Fruit fly (Drosophila melanogaster) whole organism, embryonic: ENCODE results near the gene COX7AL2.
A peak's percentile ranks its signal among the peaks of the same experiment; 100 is the strongest.

Experiments used
- Awh ChIP-seq: fragments of 200-800 bp; sonication (Bioruptor generic); IDR thresholded peaks from 2 replicates; pipeline ENCODE4, ENCODE4 v1.3.6; 2022; ENCODE audit warnings: missing biosample characterization, missing genetic modification characterization
- Bteb2 ChIP-seq: fragments of 200-800 bp; sonication (Bioruptor generic); optimal IDR thresholded peaks from 2 replicates; lab custom pipeline; 2016; ENCODE audit warnings: missing biosample characterization, missing genetic modification characterization
- CG10543 ChIP-seq: fragments of 200-800 bp; sonication (Bioruptor generic); optimal IDR thresholded peaks from 3 replicates; lab custom pipeline; 2017; ENCODE audit warnings: missing biosample characterization, mild to moderate bottlenecking, missing genetic modification characterization, moderate library complexity
- CG11085 ChIP-seq: fragments of 200-800 bp; sonication (Bioruptor generic); IDR thresholded peaks from 2 replicates; pipeline ENCODE4 v1.3.6; 2022; ENCODE audit warnings: missing biosample characterization, missing genetic modification characterization
- CG11456 ChIP-seq: fragments of 200-800 bp; sonication (Bioruptor generic); IDR thresholded peaks from 3 replicates; pipeline ENCODE4 v1.3.6; 2022; ENCODE audit warnings: missing biosample characterization, missing genetic modification characterization
- CG12155 ChIP-seq: fragments of 200-800 bp; sonication (Bioruptor generic); optimal IDR thresholded peaks from 3 replicates; lab custom pipeline; 2016; ENCODE audit warnings: missing biosample characterization, missing genetic modification characterization
- CG12659 ChIP-seq: fragments of 200-800 bp; sonication (Bioruptor generic); optimal IDR thresholded peaks from 3 replicates; lab custom pipeline; 2017; ENCODE audit warnings: mild to moderate bottlenecking, missing biosample characterization, missing genetic modification reagents, missing genetic modification characterization
- CG14050 ChIP-seq: fragments of 200-800 bp; sonication (Bioruptor generic); IDR thresholded peaks from 3 replicates; pipeline ENCODE4 v1.3.6; 2022; ENCODE audit warnings: missing biosample characterization, missing genetic modification characterization
- CG1603 ChIP-seq: fragments of 200-800 bp; sonication (Bioruptor generic); optimal IDR thresholded peaks from 2 replicates; lab custom pipeline; 2019; ENCODE audit warnings: missing biosample characterization, mild to moderate bottlenecking, missing genetic modification characterization, moderate library complexity
- CG17359 ChIP-seq: fragments of 200-800 bp; sonication (Bioruptor generic); optimal IDR thresholded peaks from 3 replicates; lab custom pipeline; 2018; ENCODE audit warnings: missing biosample characterization, mild to moderate bottlenecking, missing genetic modification characterization, moderate library complexity
- CG2120 ChIP-seq: fragments of 200-800 bp; sonication (Bioruptor generic); optimal IDR thresholded peaks from 3 replicates; lab custom pipeline; 2016; ENCODE audit warnings: missing biosample characterization, missing genetic modification characterization
- CG3065 ChIP-seq: fragments of 200-800 bp; sonication (Bioruptor generic); optimal IDR thresholded peaks from 2 replicates; lab custom pipeline; 2016; ENCODE audit warnings: missing biosample characterization, missing genetic modification characterization
- CG34224 ChIP-seq: fragments of 200-800 bp; sonication (Bioruptor generic); IDR thresholded peaks from 3 replicates; pipeline ENCODE4 v1.3.6; 2022; ENCODE audit warnings: missing biosample characterization, missing genetic modification characterization; ENCODE audit not compliant: partially characterized antibody
- CG4328 ChIP-seq: fragments of 200-800 bp; sonication (Bioruptor generic); optimal IDR thresholded peaks from 3 replicates; lab custom pipeline; 2017; ENCODE audit warnings: missing biosample characterization, missing genetic modification reagents, missing genetic modification characterization
- CG5180 ChIP-seq: fragments of 200-800 bp; sonication (Bioruptor generic); optimal IDR thresholded peaks from 3 replicates; lab custom pipeline; 2017; ENCODE audit warnings: missing biosample characterization, missing genetic modification characterization, mild to moderate bottlenecking, moderate library complexity, missing genetic modification reagents
- CG6654 ChIP-seq: fragments of 200-800 bp; sonication (Bioruptor generic); optimal IDR thresholded peaks from 2 replicates; lab custom pipeline; 2017; ENCODE audit warnings: missing biosample characterization, mild to moderate bottlenecking, missing genetic modification characterization
- CG6813 ChIP-seq: fragments of 200-800 bp; sonication (Bioruptor generic); optimal IDR thresholded peaks from 2 replicates; lab custom pipeline; 2017; ENCODE audit warnings: missing biosample characterization, missing genetic modification characterization, mild to moderate bottlenecking, moderate library complexity, missing genetic modification reagents
- CG8924 ChIP-seq: fragments of 200-800 bp; optimal IDR thresholded peaks from 3 replicates; lab custom pipeline; 2019; ENCODE audit warnings: missing biosample characterization, mild to moderate bottlenecking, missing genetic modification characterization, moderate library complexity
- CG9797 ChIP-seq: fragments of 200-800 bp; sonication (Bioruptor generic); optimal IDR thresholded peaks from 3 replicates; lab custom pipeline; 2018; ENCODE audit warnings: missing biosample characterization, mild to moderate bottlenecking, missing genetic modification characterization
- CHES-1-like ChIP-seq: fragments of 200-800 bp; sonication (Bioruptor generic); optimal IDR thresholded peaks from 2 replicates; lab custom pipeline; 2016; ENCODE audit warnings: missing biosample characterization, missing genetic modification characterization
- D ChIP-seq, 2 experiments: fragments of 200-800 bp in 1 of 2; fragments of >200 bp in 1 of 2; sonication (Bioruptor generic) in 1 of 2; optimal IDR thresholded peaks; 2 replicates in 1 of 2; 3 replicates in 1 of 2; lab custom pipeline; 2017; ENCODE audit warnings: mild to moderate bottlenecking in 1 of 2, missing biosample characterization in 1 of 2, missing genetic modification characterization in 1 of 2, missing genetic modification reagents in 1 of 2
- D19B ChIP-seq: fragments of 200-800 bp; sonication (Bioruptor generic); optimal IDR thresholded peaks from 2 replicates; lab custom pipeline; 2017; ENCODE audit warnings: missing biosample characterization, mild to moderate bottlenecking, missing genetic modification characterization
- E2f2 ChIP-seq: fragments of 200-800 bp; sonication (Bioruptor generic); IDR thresholded peaks from 2 replicates; pipeline ENCODE4 v1.3.6; 2022; ENCODE audit warnings: missing biosample characterization, missing genetic modification characterization
- ERR ChIP-seq: fragments of 200-800 bp; sonication (Bioruptor generic); optimal IDR thresholded peaks from 2 replicates; lab custom pipeline; 2016; ENCODE audit warnings: missing biosample characterization, missing genetic modification characterization
- Eip74EF ChIP-seq, 2 experiments: fragments of 200-800 bp in 1 of 2; fragments of >200 bp in 1 of 2; sonication (Bioruptor generic) in 1 of 2; optimal IDR thresholded peaks; 2 replicates each; lab custom pipeline; 2017 to 2019; ENCODE audit warnings: missing biosample characterization in 2 of 2, missing genetic modification characterization in 2 of 2, mild to moderate bottlenecking in 1 of 2, moderate library complexity in 1 of 2
- Fer2 ChIP-seq: fragments of 200-800 bp; sonication (Bioruptor generic); optimal IDR thresholded peaks from 2 replicates; lab custom pipeline; 2018; ENCODE audit warnings: missing biosample characterization, mild to moderate bottlenecking, missing genetic modification characterization, moderate library complexity
- HLH4C ChIP-seq: fragments of 200-800 bp; sonication (Bioruptor generic); IDR thresholded peaks from 3 replicates; pipeline ENCODE4 v1.3.6; 2022; ENCODE audit warnings: missing biosample characterization, missing genetic modification characterization; ENCODE audit not compliant: partially characterized antibody
- Poxn ChIP-seq: fragments of 200-800 bp; sonication (Bioruptor generic); IDR thresholded peaks from 2 replicates; pipeline ENCODE4 v1.3.6; 2022; ENCODE audit warnings: missing biosample characterization, missing genetic modification characterization
- TFAM ChIP-seq: fragments of 200-800 bp; sonication (Bioruptor generic); optimal IDR thresholded peaks from 2 replicates; lab custom pipeline; 2017; ENCODE audit warnings: missing biosample characterization, missing genetic modification characterization, inconsistent platforms
- Vsx1 ChIP-seq: fragments of 200-800 bp; sonication (Bioruptor generic); optimal IDR thresholded peaks from 2 replicates; lab custom pipeline; 2017; ENCODE audit warnings: missing biosample characterization, mild to moderate bottlenecking, missing genetic modification characterization, missing genetic modification reagents
- YL-1 ChIP-seq: fragments of 200-800 bp; sonication (Bioruptor generic); optimal IDR thresholded peaks from 3 replicates; lab custom pipeline; 2017; ENCODE audit warnings: missing biosample characterization, mild to moderate bottlenecking, missing genetic modification characterization
- ac ChIP-seq: fragments of 200-800 bp; sonication (Bioruptor generic); optimal IDR thresholded peaks from 3 replicates; lab custom pipeline; 2017; ENCODE audit warnings: missing biosample characterization, mild to moderate bottlenecking, missing genetic modification characterization
- chn ChIP-seq: fragments of 200-800 bp; sonication (Bioruptor generic); optimal IDR thresholded peaks from 2 replicates; lab custom pipeline; 2016; ENCODE audit warnings: missing biosample characterization, missing genetic modification characterization
- eyg ChIP-seq: fragments of 200-800 bp; sonication (Bioruptor generic); optimal IDR thresholded peaks from 3 replicates; lab custom pipeline; 2016; ENCODE audit warnings: missing biosample characterization, missing genetic modification characterization
- fu2 ChIP-seq: fragments of 200-800 bp; sonication (Bioruptor generic); optimal IDR thresholded peaks from 2 replicates; lab custom pipeline; 2016; ENCODE audit warnings: missing biosample characterization, missing genetic modification characterization
- grau ChIP-seq: fragments of 200-800 bp; optimal IDR thresholded peaks from 3 replicates; lab custom pipeline; 2019; ENCODE audit warnings: missing biosample characterization, mild to moderate bottlenecking, missing genetic modification characterization, moderate library complexity
- gsb ChIP-seq: fragments of 200-800 bp; sonication (Bioruptor generic); IDR thresholded peaks from 2 replicates; pipeline ENCODE4 v1.3.6; 2022; ENCODE audit warnings: missing biosample characterization, missing genetic modification characterization
- inv ChIP-seq: fragments of 200-800 bp; sonication (Bioruptor generic); IDR thresholded peaks from 2 replicates; pipeline ENCODE4 v1.3.6; 2022; ENCODE audit warnings: missing biosample characterization, missing genetic modification characterization; ENCODE audit not compliant: partially characterized antibody
- jumu ChIP-seq: fragments of 200-800 bp; sonication (Bioruptor generic); optimal IDR thresholded peaks from 3 replicates; lab custom pipeline; 2016; ENCODE audit warnings: missing biosample characterization, missing genetic modification characterization
- lbe ChIP-seq: fragments of 200-800 bp; sonication (Bioruptor generic); optimal IDR thresholded peaks from 2 replicates; lab custom pipeline; 2016; ENCODE audit warnings: missing biosample characterization, mild to moderate bottlenecking, missing genetic modification characterization
- mld ChIP-seq: fragments of 200-800 bp; sonication (Bioruptor generic); IDR thresholded peaks from 3 replicates; pipeline ENCODE4 v1.3.6; 2022; ENCODE audit warnings: missing biosample characterization, missing genetic modification characterization; ENCODE audit not compliant: partially characterized antibody
- nau ChIP-seq: fragments of 200-800 bp; sonication (Bioruptor generic); optimal IDR thresholded peaks from 3 replicates; lab custom pipeline; 2017; ENCODE audit warnings: missing biosample characterization, mild to moderate bottlenecking, missing genetic modification characterization, missing genetic modification reagents
- prd ChIP-seq, 3 experiments: fragments of >200 bp in 2 of 3; fragments of 200-800 bp in 1 of 3; sonication (Bioruptor generic) in 1 of 3; optimal IDR thresholded peaks in 2 of 3; IDR thresholded peaks in 1 of 3; 2 replicates in 2 of 3; 3 replicates in 1 of 3; pipeline versions ENCODE4 v1.3.6 to Lab custom; 2017 to 2022; ENCODE audit warnings: missing biosample characterization in 1 of 3, missing genetic modification characterization in 1 of 3
- usp ChIP-seq: fragments of >200 bp; optimal IDR thresholded peaks from 2 replicates; lab custom pipeline; 2017; ENCODE audit warnings: missing biosample characterization, missing genetic modification characterization
- vfl ChIP-seq: fragments of 200-800 bp; sonication (Bioruptor generic); optimal IDR thresholded peaks from 2 replicates; lab custom pipeline; 2016; ENCODE audit warnings: missing biosample characterization, missing genetic modification characterization
- zf30C ChIP-seq: fragments of 200-800 bp; sonication (Bioruptor generic); optimal IDR thresholded peaks from 3 replicates; lab custom pipeline; 2018; ENCODE audit warnings: missing biosample characterization, mild to moderate bottlenecking, missing genetic modification characterization

The COX7AL2 gene

DNA sequence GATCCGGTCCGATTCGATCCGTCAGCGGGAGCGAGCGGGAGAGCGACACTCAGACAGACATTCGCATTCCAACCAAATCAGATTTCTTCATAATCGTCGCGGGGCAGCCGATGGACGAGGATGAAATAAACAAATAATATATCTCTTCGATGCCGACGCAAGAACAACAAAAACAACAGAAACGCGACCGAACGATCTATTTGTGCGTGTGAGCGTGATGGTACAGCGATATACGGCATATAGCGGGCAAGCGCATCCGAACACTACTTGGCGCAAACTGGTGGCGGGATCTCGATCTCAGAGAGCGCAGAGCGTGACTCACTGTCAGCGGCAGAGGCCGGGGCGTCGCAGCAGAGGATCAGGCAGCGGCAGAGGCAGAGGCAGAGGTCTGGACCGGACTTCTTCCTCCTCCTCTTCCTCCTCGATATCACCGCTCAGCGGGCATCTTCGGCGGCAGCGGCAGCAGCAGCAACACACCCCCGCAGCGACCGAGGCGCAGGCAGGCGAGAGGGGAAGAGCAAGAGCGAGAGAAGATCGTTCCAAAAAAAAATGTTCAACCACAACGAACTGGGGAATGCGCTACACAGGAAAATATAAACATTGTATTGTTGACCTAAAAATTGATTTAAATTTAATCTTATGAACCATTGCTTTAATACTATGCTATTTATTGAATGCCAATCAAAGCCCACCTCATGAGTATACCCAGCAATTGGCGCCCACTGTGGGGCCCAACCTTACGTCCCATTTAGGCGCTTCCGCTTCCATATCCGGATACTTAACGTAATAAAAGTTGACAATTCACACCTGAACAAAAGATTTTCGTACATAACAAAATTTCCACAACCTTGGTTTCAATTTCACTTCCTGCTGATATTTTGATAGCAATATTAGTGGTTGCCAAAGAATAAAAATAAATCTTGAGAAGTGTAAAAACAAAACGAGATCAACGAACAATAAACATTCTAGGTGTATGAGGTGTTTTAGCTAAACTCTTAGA is 36.2 kb downstream of the COX7AL2 start (continued):
- no peak for TF ChIP-seq HLH4C (GFP tag; lab: Robert Waterston, UW)
- TF ChIP-seq mld (GFP tag; lab: Robert Waterston, UW) = no peak
- TF ChIP-seq Poxn (GFP tag; lab: Robert Waterston, UW) = no peak
- no peak for TF ChIP-seq ERR
- no peak for TF ChIP-seq inv
- no peak for TF ChIP-seq CG1603 (tag; lab: Kevin White, UChicago)
- TF ChIP-seq Bteb2 (GFP tag; lab: Kevin White, UChicago) = no peak
- no peak for TF ChIP-seq nau (GFP tag; lab: Kevin White, UChicago)
- TF ChIP-seq CG4328 (GFP tag; lab: Kevin White, UChicago) = no peak
- TF ChIP-seq CG17359 (tag; lab: Kevin White, UChicago) = peak; percentile 33
- TF ChIP-seq fu2 (GFP tag; lab: Kevin White, UChicago) = peak; percentile 16
- no peak for TF ChIP-seq eyg
- TF ChIP-seq D (optimal IDR thresholded peaks at IDR 0.05; lab: Kevin White, UChicago) = peak; percentile 22
- TF ChIP-seq D (GFP tag; optimal IDR thresholded peaks at IDR 0.05; lab: Kevin White, UChicago) = peak; percentile 56
- TF ChIP-seq Vsx1 = no peak
- no peak for TF ChIP-seq CG11085 (GFP tag; lab: Robert Waterston, UW)
- no peak for TF ChIP-seq Awh (GFP tag; lab: Robert Waterston, UW)
- peak; percentile 35 for TF ChIP-seq CG6654 (GFP tag; lab: Kevin White, UChicago)
- TF ChIP-seq CG5180 (GFP tag; lab: Kevin White, UChicago) = no peak
- TF ChIP-seq CG10543 (GFP tag; lab: Kevin White, UChicago) = peak; percentile 76
- TF ChIP-seq chn (GFP tag; lab: Kevin White, UChicago) = peak; percentile 19
- no peak for TF ChIP-seq CG9797 (GFP tag; lab: Kevin White, UChicago)
- TF ChIP-seq CG11456 (GFP tag; lab: Robert Waterston, UW) = peak; percentile 23; the same call in 1 of the 3 replicates
- TF ChIP-seq CG2120 (GFP tag; lab: Kevin White, UChicago) = peak; percentile 65
- peak; percentile 9 for TF ChIP-seq lbe (GFP tag; lab: Kevin White, UChicago)
- no peak for TF ChIP-seq usp (GFP tag; lab: Kevin White, UChicago)
- TF ChIP-seq grau (tag; lab: Kevin White, UChicago) = peak; percentile 15
- TF ChIP-seq CG6813 (GFP tag; lab: Kevin White, UChicago) = peak; percentile 36
- TF ChIP-seq vfl (GFP tag; lab: Kevin White, UChicago) = peak; percentile 22
- peak; percentile 12 for TF ChIP-seq CG12155 (GFP tag; lab: Kevin White, UChicago)
- TF ChIP-seq CG12659 (GFP tag; lab: Kevin White, UChicago) = peak; percentile 66
- peak; percentile 4 for TF ChIP-seq CG3065 (GFP tag; lab: Kevin White, UChicago)
- no peak for TF ChIP-seq ac (GFP tag; lab: Kevin White, UChicago)
- peak in 1 of 2 experiments; percentile 34 for TF ChIP-seq Eip74EF (GFP tag; optimal IDR thresholded peaks at IDR 0.05; lab: Kevin White, UChicago)
- TF ChIP-seq zf30C = peak; percentile 40
- peak; percentile 30 for TF ChIP-seq CG8924 (tag; lab: Kevin White, UChicago)
- no peak for TF ChIP-seq TFAM (GFP tag; lab: Kevin White, UChicago)
- TF ChIP-seq Fer2 (tag; lab: Kevin White, UChicago) = no peak
- TF ChIP-seq CG14050 (GFP tag; lab: Robert Waterston, UW) = no peak
- TF ChIP-seq YL-1 (GFP tag; lab: Kevin White, UChicago) = no peak
- peak; percentile 7 for TF ChIP-seq CHES-1-like (GFP tag; lab: Kevin White, UChicago)
- 0 out of 2 replicates have a peak, but pooled peaks have one; percentile 13 for TF ChIP-seq gsb
- TF ChIP-seq prd (optimal IDR thresholded peaks at IDR 0.05; lab: Kevin White, UChicago) = no peak
- TF ChIP-seq prd (GFP tag; IDR thresholded peaks at IDR 0.05; lab: Robert Waterston, UW) = peak; percentile 60
- no peak for TF ChIP-seq E2f2 (GFP tag; lab: Robert Waterston, UW)
- peak; percentile 28 for TF ChIP-seq jumu (GFP tag; lab: Kevin White, UChicago)
- TF ChIP-seq CG34224 (GFP tag; lab: Robert Waterston, UW) = peak; percentile 41; the same call in 2 of the 3 replicates
- no peak for TF ChIP-seq D19B
